Fruit fly (Drosophila melanogaster) whole organism, prepupa: Measurements from ENCODE around the gene Osi23.

Experiments used
- Blimp-1 ChIP-seq: fragments of 200-800 bp; sonication (Bioruptor generic); optimal IDR thresholded peaks from 3 replicates; lab custom pipeline; 2017; ENCODE audit warnings: missing biosample characterization, missing genetic modification characterization, mild to moderate bottlenecking, moderate library complexity, missing genetic modification reagents
- CG11294 ChIP-seq: fragments of 200-800 bp; sonication (Bioruptor generic); IDR thresholded peaks from 2 replicates; pipeline ENCODE4 v1.3.6; 2022; ENCODE audit warnings: missing biosample characterization, missing genetic modification characterization
- CG15336 ChIP-seq: fragments of 200-800 bp; sonication (Bioruptor generic); IDR thresholded peaks from 2 replicates; pipeline ENCODE4 v1.3.6; 2022; ENCODE audit warnings: missing biosample characterization, missing genetic modification characterization
- CG9139 ChIP-seq: fragments of 200-800 bp; sonication (Bioruptor generic); optimal IDR thresholded peaks from 3 replicates; lab custom pipeline; 2017; ENCODE audit warnings: missing biosample characterization, mild to moderate bottlenecking, missing genetic modification characterization
- Eip78C ChIP-seq: fragments of 200-800 bp; sonication (Bioruptor generic); peaks from one replicate; lab custom pipeline; 2016; ENCODE audit warnings: missing biosample characterization, missing genetic modification characterization
- Hr4 ChIP-seq: fragments of 200-800 bp; sonication (Bioruptor generic); optimal IDR thresholded peaks from 3 replicates; lab custom pipeline; 2016; ENCODE audit warnings: missing biosample characterization, missing genetic modification characterization
- Met ChIP-seq: fragments of 200-800 bp; sonication (Bioruptor generic); optimal IDR thresholded peaks from 3 replicates; lab custom pipeline; 2016; ENCODE audit warnings: missing biosample characterization, missing genetic modification characterization
- OdsH ChIP-seq: fragments of 200-800 bp; sonication (Bioruptor generic); optimal IDR thresholded peaks from 3 replicates; lab custom pipeline; 2016; ENCODE audit warnings: missing biosample characterization, missing genetic modification characterization
- dsx ChIP-seq: fragments of 200-800 bp; optimal IDR thresholded peaks from 3 replicates; lab custom pipeline; 2019; ENCODE audit warnings: missing biosample characterization, mild to moderate bottlenecking, missing genetic modification characterization, moderate library complexity; ENCODE audit not compliant: poor library complexity, severe bottlenecking
- fd59A ChIP-seq: fragments of 200-800 bp; sonication (Bioruptor generic); optimal IDR thresholded peaks from 2 replicates; lab custom pipeline; 2017; ENCODE audit warnings: missing biosample characterization, mild to moderate bottlenecking, missing genetic modification characterization, missing genetic modification reagents
- pdm3 ChIP-seq: fragments of 200-800 bp; sonication (Bioruptor generic); optimal IDR thresholded peaks from 3 replicates; lab custom pipeline; 2016; ENCODE audit warnings: missing biosample characterization, missing genetic modification characterization

dm6 chr3R:30413795-30414194 lies 31.1 kb downstream of the Osi23 start:
- TF ChIP-seq pdm3 (GFP tag; lab: Kevin White, UChicago) (peak; percentile 57), CG11294 (no peak), fd59A (no peak), dsx (GFP tag; lab: Kevin White, UChicago) (no peak), Blimp-1 (GFP tag; lab: Kevin White, UChicago) (no peak), Eip78C (peak; percentile 78), Met (GFP tag; lab: Kevin White, UChicago) (no peak), CG9139 (GFP tag; lab: Kevin White, UChicago) (no peak), CG15336 (GFP tag; lab: Robert Waterston, UW) (no peak), Hr4 (peak; percentile 30), OdsH (GFP tag; lab: Kevin White, UChicago) (peak; percentile 52)
